Worm (Caenorhabditis elegans) whole organism, L4 larva: Measurements from ENCODE around the gene hlh-14.
A peak's percentile ranks its signal among the peaks of the same experiment; 100 is the strongest.

Experiments
- F10B5.3 ChIP-seq: sonication (generic microtip); optimal IDR thresholded peaks from 2 replicates; lab custom pipeline; 2016; ENCODE audit warnings: mild to moderate bottlenecking, missing genetic modification characterization, missing compliant biosample characterization
- F26F4.8 ChIP-seq: fragments of 200-800 bp; sonication (Bioruptor generic); conservative IDR thresholded peaks from 2 replicates; pipeline ENCODE4 v1.3.6; 2022; ENCODE audit warnings: missing genetic modification characterization, missing compliant biosample characterization
- T20F7.1 ChIP-seq: fragments of 200-800 bp; sonication (Bioruptor generic); optimal IDR thresholded peaks from 2 replicates; lab custom pipeline; 2018; ENCODE audit warnings: mild to moderate bottlenecking, missing genetic modification characterization, missing compliant biosample characterization
- T26A8.4 ChIP-seq: fragments of 200-800 bp; sonication (Bioruptor generic); IDR thresholded peaks from 2 replicates; pipeline ENCODE4 v1.3.6; 2022; ENCODE audit warnings: missing genetic modification characterization, missing compliant biosample characterization
- Y105C5A.15 ChIP-seq: fragments of 200-800 bp; sonication (Bioruptor generic); IDR thresholded peaks from 2 replicates; pipeline ENCODE4 v1.3.6; 2022; ENCODE audit warnings: missing genetic modification characterization, missing compliant biosample characterization
- ZK337.2 ChIP-seq: fragments of 200-800 bp; sonication (Bioruptor generic); IDR thresholded peaks from 2 replicates; pipeline ENCODE4 v1.3.6; 2022; ENCODE audit warnings: missing genetic modification reagents, missing genetic modification characterization, missing compliant biosample characterization
- aha-1 ChIP-seq: fragments of 150-350 bp; peaks from one replicate; lab custom pipeline; 2014; ENCODE audit warnings: missing biosample characterization, missing genetic modification characterization
- ceh-20 ChIP-seq: fragments of 200-800 bp; sonication (Bioruptor generic); IDR thresholded peaks from 2 replicates; pipeline ENCODE4 v1.3.6; 2022; ENCODE audit warnings: missing genetic modification reagents, missing genetic modification characterization, missing compliant biosample characterization
- ceh-44 ChIP-seq: fragments of 200-800 bp; sonication (Bioruptor generic); IDR thresholded peaks from 2 replicates; pipeline ENCODE4 v1.3.6; 2022; ENCODE audit warnings: missing genetic modification reagents, missing genetic modification characterization, missing compliant biosample characterization
- ceh-62 ChIP-seq: sonication (generic microtip); optimal IDR thresholded peaks from 2 replicates; lab custom pipeline; 2017; ENCODE audit warnings: missing biosample characterization, missing genetic modification characterization
- ces-1 ChIP-seq: fragments of 150-350 bp; sonication (generic microtip); optimal IDR thresholded peaks from 4 replicates; lab custom pipeline; 2014; ENCODE audit warnings: missing biosample characterization, missing genetic modification reagents, missing genetic modification characterization
- cey-2 ChIP-seq: sonication (generic microtip); optimal IDR thresholded peaks from 3 replicates; lab custom pipeline; 2017; ENCODE audit warnings: missing genetic modification characterization, mild to moderate bottlenecking, missing compliant biosample characterization, antibody characterized with exemption, borderline replicate concordance; ENCODE audit not compliant: insufficient read depth
- ctbp-1 ChIP-seq: fragments of 200-800 bp; sonication (Bioruptor generic); IDR thresholded peaks from 2 replicates; pipeline ENCODE4 v1.3.6; 2022; ENCODE audit warnings: missing genetic modification reagents, missing genetic modification characterization, missing compliant biosample characterization
- daf-12 ChIP-seq: fragments of 150-350 bp; optimal IDR thresholded peaks from 2 replicates; lab custom pipeline; 2014; ENCODE audit warnings: missing biosample characterization, missing genetic modification reagents, missing genetic modification characterization
- daf-8 ChIP-seq: fragments of 200-800 bp; sonication (Bioruptor generic); IDR thresholded peaks from 2 replicates; pipeline ENCODE4 v1.3.6; 2022; ENCODE audit warnings: missing genetic modification characterization, missing compliant biosample characterization
- dmd-9 ChIP-seq: fragments of 200-800 bp; sonication (Bioruptor generic); IDR thresholded peaks from 2 replicates; pipeline ENCODE4 v1.3.6; 2022; ENCODE audit warnings: missing genetic modification reagents, missing genetic modification characterization, missing compliant biosample characterization
- dve-1 ChIP-seq: sonication (generic microtip); optimal IDR thresholded peaks from 2 replicates; lab custom pipeline; 2017; ENCODE audit warnings: antibody characterized with exemption, mild to moderate bottlenecking, missing genetic modification characterization, missing compliant biosample characterization; ENCODE audit not compliant: insufficient read depth
- egl-43 ChIP-seq: fragments of 200-800 bp; sonication (Bioruptor generic); IDR thresholded peaks from 2 replicates; pipeline ENCODE4 v1.3.6; 2022; ENCODE audit warnings: missing genetic modification reagents, missing genetic modification characterization, missing compliant biosample characterization
- fkh-10 ChIP-seq: fragments of 150-350 bp; optimal IDR thresholded peaks from 2 replicates; lab custom pipeline; 2014; ENCODE audit warnings: missing biosample characterization, missing genetic modification reagents, missing genetic modification characterization
- hlh-11 ChIP-seq: fragments of 200-800 bp; sonication (Bioruptor generic); optimal IDR thresholded peaks from 2 replicates; lab custom pipeline; 2018; ENCODE audit warnings: mild to moderate bottlenecking, missing genetic modification characterization, missing compliant biosample characterization
- hlh-30 ChIP-seq: sonication (generic microtip); optimal IDR thresholded peaks from 2 replicates; lab custom pipeline; 2017; ENCODE audit warnings: antibody characterized with exemption, mild to moderate bottlenecking, missing genetic modification characterization, missing compliant biosample characterization; ENCODE audit not compliant: insufficient read depth
- hmg-1.1 ChIP-seq: fragments of 200-800 bp; sonication (Bioruptor generic); IDR thresholded peaks from 2 replicates; pipeline ENCODE4 v1.3.6; 2022; ENCODE audit warnings: missing genetic modification reagents, missing genetic modification characterization, missing compliant biosample characterization
- lin-13 ChIP-seq: fragments of 150-350 bp; optimal IDR thresholded peaks from 2 replicates; lab custom pipeline; 2014; ENCODE audit warnings: missing biosample characterization, missing genetic modification reagents, missing genetic modification characterization
- lin-38 ChIP-seq: fragments of 200-800 bp; sonication (Bioruptor generic); IDR thresholded peaks from 2 replicates; pipeline ENCODE4 v1.3.6; 2022; ENCODE audit warnings: missing genetic modification reagents, missing genetic modification characterization, missing compliant biosample characterization
- lir-3 ChIP-seq: sonication (generic microtip); optimal IDR thresholded peaks from 2 replicates; lab custom pipeline; 2016; ENCODE audit warnings: mild to moderate bottlenecking, missing genetic modification characterization, missing compliant biosample characterization
- lsy-2 ChIP-seq, 2 experiments: fragments of 150-350 bp in 1 of 2; sonication (generic microtip) in 1 of 2; optimal IDR thresholded peaks; 2 replicates each; lab custom pipeline; 2014 to 2017; ENCODE audit warnings: missing biosample characterization in 2 of 2, missing genetic modification characterization in 2 of 2
- madf-5 ChIP-seq, 2 experiments: fragments of 200-800 bp; sonication (Bioruptor generic); IDR thresholded peaks; 2 replicates each; pipeline ENCODE4 v1.3.6; 2022; ENCODE audit warnings: missing compliant biosample characterization in 2 of 2, missing genetic modification characterization in 2 of 2
- mdl-1 ChIP-seq, 2 experiments: fragments of 150-350 bp in 1 of 2; sonication (generic microtip) in 1 of 2; optimal IDR thresholded peaks; 2 replicates each; lab custom pipeline; 2014 to 2017; ENCODE audit warnings: missing biosample characterization in 2 of 2, missing genetic modification characterization in 2 of 2
- mep-1 ChIP-seq: fragments of 150-350 bp; sonication (generic microtip); optimal IDR thresholded peaks from 3 replicates; lab custom pipeline; 2014; ENCODE audit warnings: missing biosample characterization, missing genetic modification characterization
- mes-2 ChIP-seq: sonication (generic microtip); optimal IDR thresholded peaks from 2 replicates; lab custom pipeline; 2016; ENCODE audit warnings: missing genotype, mild to moderate bottlenecking, missing genetic modification characterization, missing compliant biosample characterization; ENCODE audit not compliant: poor library complexity, severe bottlenecking
- mxl-2 ChIP-seq: fragments of 200-800 bp; sonication (Bioruptor generic); conservative IDR thresholded peaks from 2 replicates; pipeline ENCODE4 v1.3.6; 2022; ENCODE audit warnings: missing genetic modification reagents, missing genetic modification characterization, missing compliant biosample characterization
- nhr-11 ChIP-seq: fragments of 150-350 bp; optimal IDR thresholded peaks from 2 replicates; lab custom pipeline; 2014; ENCODE audit warnings: missing biosample characterization, missing genetic modification characterization
- nhr-41 ChIP-seq: fragments of 200-800 bp; sonication (Bioruptor generic); IDR thresholded peaks from 2 replicates; pipeline ENCODE4 v1.3.6; 2022; ENCODE audit warnings: missing genetic modification reagents, missing genetic modification characterization, missing compliant biosample characterization
- nhr-42 ChIP-seq: fragments of 200-800 bp; sonication (Bioruptor generic); IDR thresholded peaks from 2 replicates; pipeline ENCODE4 v1.3.6; 2022; ENCODE audit warnings: missing genetic modification characterization, missing compliant biosample characterization
- nhr-77 ChIP-seq: fragments of 150-350 bp; optimal IDR thresholded peaks from 2 replicates; lab custom pipeline; 2014; ENCODE audit warnings: missing biosample characterization, missing genetic modification characterization
- pqm-1 ChIP-seq: sonication (generic microtip); optimal IDR thresholded peaks from 2 replicates; lab custom pipeline; 2017; ENCODE audit warnings: missing biosample characterization, missing genetic modification characterization
- rbr-2 ChIP-seq: sonication (generic microtip); optimal IDR thresholded peaks from 2 replicates; lab custom pipeline; 2016; ENCODE audit warnings: missing genotype, missing genetic modification characterization, missing compliant biosample characterization
- sdz-12 ChIP-seq: fragments of 200-800 bp; sonication (Bioruptor generic); optimal IDR thresholded peaks from 2 replicates; lab custom pipeline; 2018; ENCODE audit warnings: mild to moderate bottlenecking, missing genetic modification characterization, missing compliant biosample characterization
- unc-39 ChIP-seq: sonication (generic microtip); optimal IDR thresholded peaks from 2 replicates; lab custom pipeline; 2017; ENCODE audit warnings: missing biosample characterization, missing genetic modification characterization
- unc-62 ChIP-seq, 3 experiments: fragments of 150-350 bp in 1 of 3; sonication (generic microtip); optimal IDR thresholded peaks in 2 of 3; peaks in 1 of 3; 1 replicate in 1 of 3; 2 replicates in 2 of 3; lab custom pipeline; 2014 to 2017; ENCODE audit warnings: missing biosample characterization in 3 of 3, missing genetic modification characterization in 3 of 3, missing genetic modification reagents in 3 of 3, missing genotype in 1 of 3
- zip-11 ChIP-seq: fragments of 200-800 bp; sonication (Bioruptor generic); IDR thresholded peaks from 2 replicates; pipeline ENCODE4 v1.3.6; 2022; ENCODE audit warnings: missing genetic modification characterization, missing compliant biosample characterization
- ztf-7 ChIP-seq: fragments of 150-350 bp; optimal IDR thresholded peaks from 2 replicates; lab custom pipeline; 2014; ENCODE audit warnings: missing biosample characterization, missing genetic modification characterization

Gene hlh-14

DNA sequence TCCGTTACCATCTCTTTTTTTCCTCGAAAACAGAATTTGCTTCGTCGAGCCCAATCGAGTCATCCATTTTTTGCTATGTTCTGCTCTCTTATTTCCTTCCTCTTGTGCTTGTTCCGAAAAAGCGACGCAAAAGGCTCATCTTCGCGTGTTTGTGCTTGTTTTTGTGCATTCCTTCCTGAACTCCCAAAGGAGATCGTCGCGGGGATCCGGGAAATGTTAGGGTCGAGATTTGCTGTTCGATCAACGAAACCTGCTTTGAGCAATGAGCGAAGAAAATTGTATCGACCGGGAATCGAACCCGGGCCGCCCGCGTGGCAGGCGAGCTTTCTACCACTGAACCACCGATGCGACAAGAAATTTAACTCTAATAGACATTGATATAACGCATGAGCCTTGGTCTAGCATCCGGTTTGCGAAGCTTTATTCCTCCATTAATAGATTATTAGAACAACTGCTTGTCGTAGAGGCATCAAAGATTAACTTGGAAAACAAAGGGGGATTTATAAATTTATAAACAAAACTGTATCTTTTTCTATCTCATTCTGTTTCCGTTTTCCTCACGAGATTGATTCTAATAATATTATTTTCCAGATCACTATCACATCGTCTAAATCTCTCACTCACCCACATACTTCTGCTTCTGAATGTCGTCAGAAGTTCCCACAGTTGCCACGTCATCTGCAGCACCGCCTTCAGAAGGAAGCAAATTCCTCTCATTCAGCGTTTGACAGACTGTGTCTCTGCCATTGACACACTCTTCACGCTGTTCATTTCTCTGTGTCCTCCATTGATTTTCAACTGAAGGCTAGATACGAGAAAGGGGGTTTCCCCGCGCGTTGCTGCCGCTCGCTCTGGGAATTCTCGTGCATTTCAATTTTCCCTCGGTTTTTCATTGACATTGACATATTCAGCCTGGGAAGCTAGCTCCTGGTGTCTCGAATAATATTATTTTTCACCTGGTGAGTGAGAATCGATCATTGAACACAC, 43.5 kb upstream of the hlh-14 start, which contains the start of gene K05F1.6 (continued):
- TF ChIP-seq ctbp-1 (peak; percentile 66), pqm-1 (tag; lab: Kevin White, UChicago) (no peak), nhr-77 (tag; lab: Kevin White, UChicago) (no peak), madf-5 (GFP tag; IDR thresholded peaks at IDR 0.05; lab: Robert Waterston, UW) (0 out of 4 replicates have a peak, but pooled peaks have one; percentile 38 to 52), unc-39 (tag; lab: Kevin White, UChicago) (no peak), unc-62 (GFP tag; optimal IDR thresholded peaks at IDR 0.05 in 1 of 2; lab: Kevin White, UChicago) (peak in 1 of 2 experiments; percentile 92), unc-62 (tag; optimal IDR thresholded peaks at IDR 0.05; lab: Kevin White, UChicago) (no peak), ztf-7 (tag; lab: Kevin White, UChicago) (no peak), dve-1 (tag; lab: Kevin White, UChicago) (peak; percentile 69), lin-38 (GFP tag; lab: Robert Waterston, UW) (peak; percentile 79), F26F4.8 (GFP tag; lab: Robert Waterston, UW) (peak; percentile 54; the same call in 1 of the 2 replicates), fkh-10 (GFP tag; lab: Kevin White, UChicago) (no peak), lsy-2 (tag; optimal IDR thresholded peaks at IDR 0.05; lab: Kevin White, UChicago) (peak in 1 of 2 experiments; percentile 54), daf-12 (tag; lab: Kevin White, UChicago) (no peak), hlh-30 (tag; lab: Kevin White, UChicago) (peak; percentile 62), ceh-44 (peak; percentile 100), mep-1 (tag; lab: Kevin White, UChicago) (peak; percentile 65), mxl-2 (GFP tag; lab: Robert Waterston, UW) (peak; percentile 61; the same call in 1 of the 2 replicates), T20F7.1 (GFP tag; lab: Kevin White, UChicago) (peak; percentile 60)

DNA sequence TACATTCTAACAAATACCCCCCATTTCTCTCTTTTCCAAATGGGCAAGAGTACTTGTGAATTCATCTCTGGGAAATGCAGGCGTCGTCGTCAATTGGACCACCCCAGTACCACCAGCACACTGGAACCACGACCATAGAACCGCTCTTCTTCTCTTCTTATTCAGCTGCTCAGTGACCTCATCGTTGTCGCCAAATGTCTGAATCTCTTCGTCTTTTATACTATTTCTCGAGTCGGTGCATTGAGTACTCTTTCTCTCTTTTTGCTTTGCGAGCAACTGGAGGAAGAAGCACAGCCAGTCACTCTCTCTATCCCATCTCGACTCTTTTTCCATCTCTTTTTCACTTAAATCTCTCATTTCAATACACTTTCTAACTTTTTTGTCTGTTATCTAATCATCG, 41.2 kb upstream of the hlh-14 start:
- TF ChIP-seq unc-62 (GFP tag; optimal IDR thresholded peaks at IDR 0.05 in 1 of 2; lab: Kevin White, UChicago) (peak in 1 of 2 experiments; percentile 0), unc-62 (tag; optimal IDR thresholded peaks at IDR 0.05; lab: Kevin White, UChicago) (no peak), lsy-2 (tag; optimal IDR thresholded peaks at IDR 0.05; lab: Kevin White, UChicago) (peak in 1 of 2 experiments; percentile 30), ceh-20 (GFP tag; lab: Robert Waterston, UW) (no peak), nhr-11 (peak; percentile 11), T26A8.4 (GFP tag; lab: Robert Waterston, UW) (no peak), dmd-9 (GFP tag; lab: Robert Waterston, UW) (no peak), rbr-2 (tag; lab: Kevin White, UChicago) (no peak), sdz-12 (GFP tag; lab: Kevin White, UChicago) (no peak), mes-2 (tag; lab: Kevin White, UChicago) (peak; percentile 37), aha-1 (tag; lab: Kevin White, UChicago) (peak; percentile 29), hmg-1.1 (GFP tag; lab: Robert Waterston, UW) (peak; percentile 47), daf-8 (GFP tag; lab: Robert Waterston, UW) (no peak), lin-13 (GFP tag; lab: Kevin White, UChicago) (no peak), F10B5.3 (tag; lab: Kevin White, UChicago) (no peak), nhr-42 (GFP tag; lab: Robert Waterston, UW) (no peak), ces-1 (GFP tag; lab: Kevin White, UChicago) (no peak), hlh-11 (peak; percentile 50)

- TF ChIP-seq Y105C5A.15 (GFP tag; lab: Robert Waterston, UW): no peak
- no peak for TF ChIP-seq madf-5 (GFP tag; IDR thresholded peaks at IDR 0.05; lab: Robert Waterston, UW)
- TF ChIP-seq zip-11 (GFP tag; lab: Robert Waterston, UW): no peak
- no peak for TF ChIP-seq ceh-62
- TF ChIP-seq nhr-42 (GFP tag; lab: Robert Waterston, UW): no peak
- no peak for TF ChIP-seq cey-2 (tag; lab: Kevin White, UChicago)
- no peak for TF ChIP-seq ZK337.2 (GFP tag; lab: Robert Waterston, UW)
- TF ChIP-seq fkh-10 (GFP tag; lab: Kevin White, UChicago): no peak
- no peak for TF ChIP-seq lir-3 (tag; lab: Kevin White, UChicago)
- no peak for TF ChIP-seq mdl-1 (tag; optimal IDR thresholded peaks at IDR 0.05; lab: Kevin White, UChicago)
- TF ChIP-seq egl-43 (GFP tag; lab: Robert Waterston, UW): no peak
- no peak for TF ChIP-seq ztf-7 (tag; lab: Kevin White, UChicago)
- no peak for TF ChIP-seq nhr-41 (GFP tag; lab: Robert Waterston, UW)
These were observed 38.7 kb upstream of the hlh-14 start for ce11 chrII:5777372-5777771.
